Fruit fly (Drosophila melanogaster) Kc167 (cell line): ENCODE data around the gene sau.

Source experiments
- Myc ChIP-seq: fragments of >200 bp; optimal IDR thresholded peaks from 2 replicates; lab custom pipeline; 2017; ENCODE audit warnings: missing external identifiers
- Sin3A ChIP-seq: fragments of >200 bp; optimal IDR thresholded peaks from 2 replicates; lab custom pipeline; 2018; ENCODE audit warnings: missing external identifiers
- h ChIP-seq: fragments of >200 bp; optimal IDR thresholded peaks from 3 replicates; lab custom pipeline; 2018; ENCODE audit warnings: missing external identifiers
- insv ChIP-seq: fragments of >200 bp; optimal IDR thresholded peaks from 3 replicates; lab custom pipeline; 2018; ENCODE audit warnings: missing external identifiers
- psq ChIP-seq: fragments of >200 bp; optimal IDR thresholded peaks from 2 replicates; lab custom pipeline; 2017; ENCODE audit warnings: missing external identifiers

dm6 chr2L:2228179-2228849, 2.2 kb downstream of the sau start:
- TF ChIP-seq psq = no peak
- TF ChIP-seq Sin3A (lab: Kevin White, UChicago) = no peak
- TF ChIP-seq h (lab: Kevin White, UChicago) = no peak
- no peak for TF ChIP-seq Myc
- TF ChIP-seq insv (lab: Kevin White, UChicago) = no peak
